Worm (Caenorhabditis elegans): ENCODE data around the gene vha-12.

Gene vha-12

ce11 chrX:4209131-4209530, 18.2 kb downstream of the vha-12 start (continued):
- TF ChIP-seq unc-62 (GFP tag; optimal IDR thresholded peaks at IDR 0.05) (peak; percentile 34), egl-13 (tag; optimal IDR thresholded peaks at IDR 0.05) (peak; percentile 100), C16A3.4 (tag; optimal IDR thresholded peaks at IDR 0.05) (peak; percentile 99), dpl-1 (GFP tag; optimal IDR thresholded peaks at IDR 0.05) (peak; percentile 56 to 71 (median 61)), egl-27 (tag; optimal IDR thresholded peaks at IDR 0.05) (peak; percentile 91 to 93), unc-30 (tag; optimal IDR thresholded peaks at IDR 0.05) (peak; percentile 80), nhr-90 (tag; optimal IDR thresholded peaks at IDR 0.05; ENCODE audit: poor library complexity) (peak; percentile 99), ceh-88 (GFP tag; IDR thresholded peaks at IDR 0.05) (peak; percentile 98), hlh-17 (GFP tag; optimal IDR thresholded peaks at IDR 0.05; ENCODE audit: borderline replicate concordance) (no peak), lsy-2 (tag; optimal IDR thresholded peaks at IDR 0.05) (peak; percentile 93 to 96), ceh-63 (GFP tag; optimal IDR thresholded peaks at IDR 0.05) (peak; percentile 88), nhr-47 (tag; optimal IDR thresholded peaks at IDR 0.05) (peak; percentile 100), pax-3 (tag; optimal IDR thresholded peaks at IDR 0.05) (peak; percentile 94), nhr-85 (tag) (peak; percentile 98), ceh-90 (tag; optimal IDR thresholded peaks at IDR 0.05) (no peak), lir-3 (tag; optimal IDR thresholded peaks at IDR 0.05; ENCODE audit: poor library complexity) (peak; percentile 94), nhr-71 (tag; optimal IDR thresholded peaks at IDR 0.05) (peak; percentile 99), F16B12.6 (tag; optimal IDR thresholded peaks at IDR 0.05) (peak; percentile 59), irx-1 (tag; optimal IDR thresholded peaks at IDR 0.05) (peak; percentile 100), pag-3 (tag; optimal IDR thresholded peaks at IDR 0.05; ENCODE audit: borderline replicate concordance, insufficient read depth) (no peak), nhr-237 (tag; optimal IDR thresholded peaks at IDR 0.05) (peak; percentile 100), zag-1 (tag; optimal IDR thresholded peaks at IDR 0.05) (peak; percentile 53), mep-1 (tag; optimal IDR thresholded peaks at IDR 0.05) (peak; percentile 100), mab-9 (GFP tag; IDR thresholded peaks at IDR 0.05) (peak; percentile 98), ztf-11 (tag; optimal IDR thresholded peaks at IDR 0.05) (peak; percentile 78 to 99), aha-1 (tag; optimal IDR thresholded peaks at IDR 0.05) (peak; percentile 94), lin-14 (GFP tag; optimal IDR thresholded peaks at IDR 0.05) (peak; percentile 99), efl-3 (GFP tag; optimal IDR thresholded peaks at IDR 0.05) (peak; percentile 95), xbp-1 (tag; optimal IDR thresholded peaks at IDR 0.05) (peak; percentile 98), elt-2 (tag; optimal IDR thresholded peaks at IDR 0.05) (peak; percentile 91), ama-1 (optimal IDR thresholded peaks at IDR 0.05) (peak; percentile 27)

ce11 chrX:4214643-4215042, 23.7 kb downstream of the vha-12 start:
- TF ChIP-seq lin-14 (GFP tag; optimal IDR thresholded peaks at IDR 0.05) (peak; percentile 59), jun-1 (tag; optimal IDR thresholded peaks at IDR 0.05) (no peak), hlh-17 (GFP tag; optimal IDR thresholded peaks at IDR 0.05; ENCODE audit: borderline replicate concordance) (no peak), lin-39 (tag; optimal IDR thresholded peaks at IDR 0.05) (no peak), isw-1 (GFP tag; IDR thresholded peaks at IDR 0.05) (no peak), aha-1 (tag; optimal IDR thresholded peaks at IDR 0.05) (no peak), unc-130 (tag; optimal IDR thresholded peaks at IDR 0.05) (no peak), nhr-19 (GFP tag; conservative IDR thresholded peaks at IDR 0.05) (no peak), sox-4 (tag; optimal IDR thresholded peaks at IDR 0.05) (no peak), ceh-63 (GFP tag; optimal IDR thresholded peaks at IDR 0.05) (no peak), alr-1 (tag; optimal IDR thresholded peaks at IDR 0.05; ENCODE audit: borderline replicate concordance) (no peak), nhr-47 (tag; optimal IDR thresholded peaks at IDR 0.05) (peak; percentile 23), elt-2 (tag; optimal IDR thresholded peaks at IDR 0.05) (no peak), nhr-76 (tag; optimal IDR thresholded peaks at IDR 0.05) (no peak), ceh-8 (GFP tag; optimal IDR thresholded peaks at IDR 0.05) (no peak), efl-1 (optimal IDR thresholded peaks at IDR 0.05) (peak in 1 of 2 experiments; percentile 24), efl-1 (GFP tag; optimal IDR thresholded peaks at IDR 0.05 in 1 of 2) (peak in 1 of 2 experiments; percentile 84), grh-1 (GFP tag; IDR thresholded peaks at IDR 0.05) (no peak), Y116A8C.19 (tag; optimal IDR thresholded peaks at IDR 0.05; ENCODE audit: borderline replicate concordance) (no peak), nhr-237 (tag; optimal IDR thresholded peaks at IDR 0.05) (no peak), skn-1 (tag; optimal IDR thresholded peaks at IDR 0.05) (peak; percentile 44), rnt-1 (tag; optimal IDR thresholded peaks at IDR 0.05) (peak; percentile 65), snpc-4 (tag; optimal IDR thresholded peaks at IDR 0.05) (peak; percentile 9), snu-23 (GFP tag; optimal IDR thresholded peaks at IDR 0.05) (peak; percentile 2), ceh-82 (tag; optimal IDR thresholded peaks at IDR 0.05) (no peak), lsy-2 (tag; optimal IDR thresholded peaks at IDR 0.05) (no peak), zip-4 (GFP tag; optimal IDR thresholded peaks at IDR 0.05) (peak; percentile 80), C34B4.2 (tag; optimal IDR thresholded peaks at IDR 0.05) (no peak)

All from whole organism, L1 larva.